Worm (Caenorhabditis elegans) whole organism, midembryonic: ENCODE measurements around the gene T25D1.3.

Experiments
- cog-1 ChIP-seq: sonication (generic microtip); optimal IDR thresholded peaks from 2 replicates; lab custom pipeline; 2016; ENCODE audit warnings: missing genetic modification characterization, missing compliant biosample characterization
- flt-1 ChIP-seq: fragments of 200-800 bp; sonication (Bioruptor generic); IDR thresholded peaks from 2 replicates; pipeline ENCODE4 v1.3.6; 2022; ENCODE audit warnings: missing genetic modification characterization, missing compliant biosample characterization
- klf-2 ChIP-seq: fragments of 200-800 bp; sonication (Bioruptor generic); conservative IDR thresholded peaks from 2 replicates; pipeline ENCODE4 v1.3.6; 2022; ENCODE audit warnings: missing genetic modification reagents, missing genetic modification characterization, missing compliant biosample characterization
- med-1 ChIP-seq: sonication (generic microtip); optimal IDR thresholded peaks from 2 replicates; lab custom pipeline; 2017; ENCODE audit warnings: missing genetic modification characterization, mild to moderate bottlenecking, missing compliant biosample characterization, antibody characterized with exemption, missing genetic modification reagents; ENCODE audit not compliant: insufficient read depth
- ztf-23 ChIP-seq: fragments of 200-800 bp; sonication (Bioruptor generic); IDR thresholded peaks from 2 replicates; pipeline ENCODE4 v1.3.6; 2022; ENCODE audit warnings: missing genetic modification reagents, missing genetic modification characterization, missing compliant biosample characterization
- ztf-29 ChIP-seq: fragments of 200-800 bp; sonication (Bioruptor generic); IDR thresholded peaks from 2 replicates; pipeline ENCODE4 v1.3.6; 2022; ENCODE audit warnings: missing genetic modification reagents, missing genetic modification characterization, missing compliant biosample characterization

ce11 chrX:16490753-16491152 lies 14.7 kb upstream of the T25D1.3 start:
- TF ChIP-seq ztf-29 (GFP tag; lab: Robert Waterston, UW) = no peak
- TF ChIP-seq klf-2 (GFP tag; lab: Robert Waterston, UW) = no peak
- TF ChIP-seq flt-1 (GFP tag; lab: Robert Waterston, UW) = no peak
- no peak for TF ChIP-seq cog-1 (tag; lab: Kevin White, UChicago)
- no peak for TF ChIP-seq ztf-23 (GFP tag; lab: Robert Waterston, UW)
- TF ChIP-seq med-1 (GFP tag; lab: Kevin White, UChicago) = no peak
